Worm (Caenorhabditis elegans) whole organism, young adult: ENCODE data around the gene W06D11.1.

ENCODE experiments used
- B0261.1 ChIP-seq: sonication (generic microtip); optimal IDR thresholded peaks from 2 replicates; lab custom pipeline; 2016; ENCODE audit warnings: mild to moderate bottlenecking, missing genetic modification characterization, moderate library complexity, missing compliant biosample characterization
- F49E8.2 ChIP-seq: sonication (generic microtip); optimal IDR thresholded peaks from 3 replicates; lab custom pipeline; 2017; ENCODE audit warnings: missing genetic modification characterization, mild to moderate bottlenecking, missing compliant biosample characterization, antibody characterized with exemption, moderate library complexity; ENCODE audit not compliant: insufficient read depth
- Y79H2A.3 ChIP-seq: fragments of 200-800 bp; sonication (Bioruptor generic); conservative IDR thresholded peaks from 2 replicates; pipeline ENCODE4 v1.3.6; 2022; ENCODE audit warnings: missing genetic modification reagents, missing genetic modification characterization, missing compliant biosample characterization
- aptf-2 ChIP-seq: fragments of 200-800 bp; sonication (Bioruptor generic); conservative IDR thresholded peaks from 2 replicates; pipeline ENCODE4 v1.3.6; 2022; ENCODE audit warnings: missing genetic modification reagents, missing genetic modification characterization, missing compliant biosample characterization
- bed-1 ChIP-seq: fragments of 200-800 bp; sonication (Bioruptor generic); IDR thresholded peaks from 2 replicates; pipeline ENCODE4 v1.3.6; 2022; ENCODE audit warnings: missing genetic modification reagents, missing genetic modification characterization, missing compliant biosample characterization
- ceh-79 ChIP-seq: sonication (generic microtip); optimal IDR thresholded peaks from 2 replicates; lab custom pipeline; 2017; ENCODE audit warnings: mild to moderate bottlenecking, missing genetic modification characterization, missing compliant biosample characterization
- ekl-4 ChIP-seq: fragments of 200-800 bp; sonication (Bioruptor generic); IDR thresholded peaks from 2 replicates; pipeline ENCODE4 v1.3.6; 2022; ENCODE audit warnings: missing genetic modification reagents, missing genetic modification characterization, missing compliant biosample characterization
- lin-40 ChIP-seq: sonication (generic microtip); optimal IDR thresholded peaks from 2 replicates; lab custom pipeline; 2016; ENCODE audit warnings: missing genetic modification characterization, mild to moderate bottlenecking, missing compliant biosample characterization, missing genotype, missing genetic modification reagents
- lin-54 ChIP-seq: fragments of 200-800 bp; sonication (Bioruptor generic); optimal IDR thresholded peaks from 2 replicates; lab custom pipeline; 2018; ENCODE audit warnings: mild to moderate bottlenecking, missing genetic modification characterization, missing compliant biosample characterization
- madf-6 ChIP-seq: fragments of 200-800 bp; sonication (Bioruptor generic); IDR thresholded peaks from 2 replicates; pipeline ENCODE4 v1.3.6; 2022; ENCODE audit warnings: missing genetic modification reagents, missing genetic modification characterization, missing compliant biosample characterization
- mel-28 ChIP-seq: sonication (generic microtip); optimal IDR thresholded peaks from 2 replicates; lab custom pipeline; 2016; ENCODE audit warnings: borderline replicate concordance, mild to moderate bottlenecking, missing genetic modification characterization, missing compliant biosample characterization
- nhr-120 ChIP-seq: fragments of 200-800 bp; sonication (Bioruptor generic); IDR thresholded peaks from 2 replicates; pipeline ENCODE4 v1.3.6; 2022; ENCODE audit warnings: missing genetic modification characterization, missing compliant biosample characterization
- nhr-27 ChIP-seq: fragments of 200-800 bp; sonication (Bioruptor generic); optimal IDR thresholded peaks from 2 replicates; lab custom pipeline; 2018; ENCODE audit warnings: mild to moderate bottlenecking, missing genetic modification characterization, moderate library complexity, missing compliant biosample characterization
- sdz-38 ChIP-seq: sonication (generic microtip); optimal IDR thresholded peaks from 2 replicates; lab custom pipeline; 2016; ENCODE audit warnings: missing genotype, missing genetic modification characterization, missing compliant biosample characterization
- tbp1 ChIP-seq: fragments of 200-800 bp; sonication (Bioruptor generic); optimal IDR thresholded peaks from 2 replicates; lab custom pipeline; 2018; ENCODE audit warnings: mild to moderate bottlenecking, missing genetic modification characterization, missing compliant biosample characterization
- zfh-2 ChIP-seq: fragments of 200-800 bp; sonication (Bioruptor generic); conservative IDR thresholded peaks from 2 replicates; pipeline ENCODE4 v1.3.6; 2022; ENCODE audit warnings: missing genetic modification reagents, missing genetic modification characterization, missing compliant biosample characterization

Gene W06D11.1

DNA sequence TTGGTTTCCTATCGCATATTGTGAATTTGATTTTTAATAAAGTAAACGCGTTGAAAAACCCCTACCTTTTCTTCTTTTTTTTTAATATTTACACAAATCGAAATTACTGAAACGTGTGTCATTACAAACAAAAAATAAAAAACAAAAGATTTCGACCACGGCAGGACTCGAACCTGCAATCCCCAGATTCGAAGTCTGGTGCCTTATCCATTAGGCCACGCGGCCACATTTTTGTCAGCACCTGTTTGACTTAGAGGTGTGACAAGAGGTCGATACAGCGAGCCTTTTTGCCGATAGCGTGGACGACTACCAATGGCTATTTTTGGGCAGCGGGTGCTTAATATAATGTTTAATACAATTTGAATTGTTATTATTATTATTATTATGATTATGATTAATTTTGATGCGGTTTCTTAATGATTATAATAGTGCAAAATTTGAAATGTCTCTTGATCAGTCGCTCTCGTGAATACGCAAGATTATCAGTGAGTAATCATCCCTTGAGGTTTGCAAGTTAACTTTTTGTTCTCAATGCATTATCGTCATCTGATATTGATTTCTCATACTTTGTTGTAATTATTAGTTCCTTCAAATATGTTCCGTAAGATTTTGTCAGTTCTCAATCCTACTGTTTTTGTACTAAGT lies 43.6 kb downstream of the W06D11.1 start, which contains the start of gene srd-44 (continued):
- no peak for TF ChIP-seq sdz-38 (tag; lab: Kevin White, UChicago)
- TF ChIP-seq bed-1 = no peak
- no peak for TF ChIP-seq zfh-2 (GFP tag; lab: Robert Waterston, UW)
- TF ChIP-seq lin-54 (GFP tag; lab: Kevin White, UChicago) = no peak
- TF ChIP-seq mel-28 (tag; lab: Kevin White, UChicago) = no peak
- TF ChIP-seq nhr-120 (GFP tag; lab: Robert Waterston, UW) = no peak
- TF ChIP-seq F49E8.2 (tag; lab: Kevin White, UChicago) = no peak
- no peak for TF ChIP-seq ekl-4 (GFP tag; lab: Robert Waterston, UW)
- no peak for TF ChIP-seq ceh-79 (tag; lab: Kevin White, UChicago)
- peak; percentile 95 for TF ChIP-seq tbp1
- no peak for TF ChIP-seq nhr-27 (tag; lab: Kevin White, UChicago)

ce11 chrX:12341338-12341737 lies 47.0 kb downstream of the W06D11.1 start, which contains the start of gene zig-2:
TSS of gene zig-2 (minus strand) at chrX:12341438.
- TF ChIP-seq B0261.1 (no peak), Y79H2A.3 (GFP tag; lab: Robert Waterston, UW) (no peak), lin-40 (tag; lab: Kevin White, UChicago) (no peak)

ce11 chrX:12343279-12343678 lies 48.9 kb downstream of the W06D11.1 start, which contains the start of the genes nspc-9 and nspc-10:
TSS of gene nspc-9 (minus strand) at chrX:12343379.
TSS of gene nspc-10 (plus strand) at chrX:12343609.
- TF ChIP-seq madf-6 (GFP tag; lab: Robert Waterston, UW) (no peak), aptf-2 (no peak)
